Fruit fly (Drosophila melanogaster): ENCODE results near the gene Prp4k.

Gene Prp4k

dm6 chr3L:174501-174900, 36.8 kb downstream of the Prp4k start (continued):
- no peak for TF ChIP-seq sim (GFP tag; IDR thresholded peaks at IDR 0.05)
- TF ChIP-seq CG3281 (GFP tag; optimal IDR thresholded peaks at IDR 0.05) = no peak
- peak; percentile 23 for TF ChIP-seq D19A (tag; optimal IDR thresholded peaks at IDR 0.05)
- TF ChIP-seq Dp (GFP tag; optimal IDR thresholded peaks at IDR 0.05) = peak; percentile 84
- no peak for TF ChIP-seq CG9727 (GFP tag; optimal IDR thresholded peaks at IDR 0.05)
- no peak for TF ChIP-seq luna (GFP tag; optimal IDR thresholded peaks at IDR 0.05)
- TF ChIP-seq gt (GFP tag; IDR thresholded peaks at IDR 0.05) = no peak
- TF ChIP-seq CG11085 (GFP tag; IDR thresholded peaks at IDR 0.05) = no peak
- no peak for TF ChIP-seq Doc2 (GFP tag; IDR thresholded peaks at IDR 0.05)
- TF ChIP-seq hth (optimal IDR thresholded peaks at IDR 0.05) = no peak
- TF ChIP-seq CG17359 (tag; optimal IDR thresholded peaks at IDR 0.05) = no peak
- TF ChIP-seq Xbp1 (GFP tag; optimal IDR thresholded peaks at IDR 0.05) = no peak
- no peak for TF ChIP-seq corto (GFP tag; optimal IDR thresholded peaks at IDR 0.05)
- no peak for TF ChIP-seq H2.0 (GFP tag; IDR thresholded peaks at IDR 0.05)
- TF ChIP-seq hkb (optimal IDR thresholded peaks at IDR 0.05) = no peak
- TF ChIP-seq hkb (GFP tag; IDR thresholded peaks at IDR 0.05) = no peak
- no peak for TF ChIP-seq CG1529 (GFP tag; optimal IDR thresholded peaks at IDR 0.05)
- peak; percentile 28 for TF ChIP-seq gfzf (GFP tag; optimal IDR thresholded peaks at IDR 0.05)
- no peak for TF ChIP-seq CG31224 (GFP tag; IDR thresholded peaks at IDR 0.05)
- TF ChIP-seq Pdp1 (GFP tag; optimal IDR thresholded peaks at IDR 0.05) = no peak
- no peak for TF ChIP-seq croc (GFP tag; conservative IDR thresholded peaks at IDR 0.05)
- no peak for TF ChIP-seq CG7987 (GFP tag; optimal IDR thresholded peaks at IDR 0.05)
- no peak for TF ChIP-seq CG9817 (tag; optimal IDR thresholded peaks at IDR 0.05)
- TF ChIP-seq klu (GFP tag; IDR thresholded peaks at IDR 0.05) = no peak
- TF ChIP-seq vvl (GFP tag; IDR thresholded peaks at IDR 0.05) = no peak
- no peak for TF ChIP-seq CG17568 (GFP tag; optimal IDR thresholded peaks at IDR 0.05)
- TF ChIP-seq tgo (GFP tag; IDR thresholded peaks at IDR 0.05) = no peak
- TF ChIP-seq CG6813 (GFP tag; optimal IDR thresholded peaks at IDR 0.05) = no peak
- no peak for TF ChIP-seq her (GFP tag; optimal IDR thresholded peaks at IDR 0.05)
- TF ChIP-seq CG8290 (GFP tag; optimal IDR thresholded peaks at IDR 0.05) = no peak
- no peak for TF ChIP-seq CG8290 (tag; optimal IDR thresholded peaks at IDR 0.05)
- no peak for TF ChIP-seq HLHmδ (GFP tag; optimal IDR thresholded peaks at IDR 0.05)
- TF ChIP-seq Mes4 (GFP tag; optimal IDR thresholded peaks at IDR 0.05) = no peak
- no peak for TF ChIP-seq CG6683 (GFP tag; optimal IDR thresholded peaks at IDR 0.05)
- no peak for TF ChIP-seq CG11696 (GFP tag; IDR thresholded peaks at IDR 0.05)
- TF ChIP-seq Hand (GFP tag; optimal IDR thresholded peaks at IDR 0.05) = no peak
- TF ChIP-seq CG10431 (GFP tag; optimal IDR thresholded peaks at IDR 0.05) = no peak
- TF ChIP-seq CG3065 (GFP tag; optimal IDR thresholded peaks at IDR 0.05) = no peak
- TF ChIP-seq wor (GFP tag; IDR thresholded peaks at IDR 0.05) = no peak
- peak; percentile 1 for TF ChIP-seq CG10147 (GFP tag; optimal IDR thresholded peaks at IDR 0.05)
- no peak for TF ChIP-seq CG15601 (tag; optimal IDR thresholded peaks at IDR 0.05)
- TF ChIP-seq Six4 (GFP tag; optimal IDR thresholded peaks at IDR 0.05) = no peak
- no peak for TF ChIP-seq gsb (GFP tag; IDR thresholded peaks at IDR 0.05)
- TF ChIP-seq dan (GFP tag; IDR thresholded peaks at IDR 0.05) = no peak
- TF ChIP-seq CG6272 (GFP tag; IDR thresholded peaks at IDR 0.05) = no peak
- TF ChIP-seq CG6175 (GFP tag; IDR thresholded peaks at IDR 0.05) = no peak
- TF ChIP-seq sc (optimal IDR thresholded peaks at IDR 0.05) = no peak
- TF ChIP-seq sc (GFP tag; optimal IDR thresholded peaks at IDR 0.05) = no peak
- peak; percentile 19 for TF ChIP-seq nmo (GFP tag; optimal IDR thresholded peaks at IDR 0.05)
- no peak for TF ChIP-seq CG14050 (GFP tag; IDR thresholded peaks at IDR 0.05)
- no peak for TF ChIP-seq Dad (GFP tag; optimal IDR thresholded peaks at IDR 0.05)
- TF ChIP-seq btn (GFP tag; optimal IDR thresholded peaks at IDR 0.05) = no peak
- no peak for TF ChIP-seq crc (GFP tag; optimal IDR thresholded peaks at IDR 0.05)
- TF ChIP-seq HmgZ (tag; optimal IDR thresholded peaks at IDR 0.05) = peak; percentile 21

Data from whole organism, embryonic.